Fruit fly (Drosophila melanogaster): Measurements from ENCODE around the gene Rpp14a.

The Rpp14a gene

dm6 chr3R:30083215-30083614 is 26.6 kb downstream of the Rpp14a start:
- peak; percentile 23 for TF ChIP-seq CG8159 (tag; optimal IDR thresholded peaks at IDR 0.05)
- TF ChIP-seq EcR (GFP tag; optimal IDR thresholded peaks at IDR 0.05), result no peak
- peak; percentile 13 for TF ChIP-seq Pif1A (GFP tag; optimal IDR thresholded peaks at IDR 0.05)
- no peak for TF ChIP-seq rn (GFP tag; IDR thresholded peaks at IDR 0.05)

DNA sequence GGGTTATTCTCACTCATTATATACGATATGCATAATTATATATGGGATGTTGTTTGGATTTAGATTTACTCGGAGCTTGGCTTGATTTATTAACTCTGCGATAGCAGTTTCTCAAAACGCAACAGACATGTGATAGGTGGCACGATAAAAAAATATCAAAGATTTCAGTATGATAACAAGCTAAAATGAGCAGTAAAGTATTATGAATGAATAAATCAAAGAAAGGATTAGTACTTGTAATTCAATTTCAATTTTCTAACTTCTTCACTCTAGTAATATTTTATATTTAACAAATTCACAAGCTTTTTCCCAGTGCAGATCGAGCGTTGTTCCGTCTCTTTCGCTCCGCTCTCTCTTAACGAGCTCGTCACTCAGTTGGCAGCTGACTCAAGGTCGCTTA is 27.5 kb downstream of the Rpp14a start:
- TF ChIP-seq CG17806 (tag; optimal IDR thresholded peaks at IDR 0.05) (no peak), gl (tag; optimal IDR thresholded peaks at IDR 0.05) (no peak), CG12605 (GFP tag; IDR thresholded peaks at IDR 0.05) (no peak), CG32121 (GFP tag; IDR thresholded peaks at IDR 0.05) (no peak), CG4496 (GFP tag; IDR thresholded peaks at IDR 0.05) (no peak)

DNA sequence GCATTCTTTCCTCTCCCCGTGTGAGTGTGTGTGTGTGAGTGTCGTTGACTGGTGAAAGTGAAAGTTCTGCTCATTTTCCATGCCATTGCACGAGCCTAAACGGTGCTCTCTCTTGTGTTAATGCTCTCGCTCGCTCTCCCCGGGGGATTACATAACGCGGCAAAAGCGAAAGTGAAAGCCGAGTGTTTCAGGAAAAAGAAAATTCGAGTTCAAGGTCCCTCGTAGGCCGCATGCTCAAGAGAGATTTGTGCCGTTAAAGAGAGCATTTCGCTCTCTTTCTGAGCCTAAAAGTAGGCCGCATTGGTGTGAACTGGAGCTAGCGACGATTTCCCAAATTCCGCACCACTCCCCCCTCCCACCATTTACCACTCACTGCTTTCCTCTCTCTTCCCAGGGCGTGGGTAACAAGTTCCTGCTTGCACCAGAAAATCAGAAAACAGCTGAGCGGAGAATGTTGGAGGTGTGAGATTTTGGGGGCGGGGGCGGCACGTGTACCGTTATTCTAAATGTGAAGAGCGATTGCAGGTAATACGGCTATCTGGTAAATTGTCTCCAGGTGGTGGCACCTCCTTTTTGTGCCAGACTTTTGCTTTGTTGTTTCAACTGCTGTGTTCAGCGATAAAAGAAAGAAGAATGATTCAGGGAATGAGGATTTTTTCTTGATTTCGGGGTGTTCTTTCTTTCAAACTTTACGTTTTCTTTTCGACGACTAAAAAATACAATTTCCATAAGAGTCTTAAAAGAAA is 33.8 kb downstream of the Rpp14a start:
- peak; percentile 47 for TF ChIP-seq CG14655 (GFP tag; optimal IDR thresholded peaks at IDR 0.05)
- peak; percentile 17 for TF ChIP-seq CG8301 (tag; optimal IDR thresholded peaks at IDR 0.05)
- peak; percentile 22; the same call in 1 of the 3 replicates for TF ChIP-seq fd96Ca (GFP tag; IDR thresholded peaks at IDR 0.05)
- no peak for TF ChIP-seq CG9948 (tag; optimal IDR thresholded peaks at IDR 0.05)
- peak; percentile 27 for TF ChIP-seq gl (tag; optimal IDR thresholded peaks at IDR 0.05)
- TF ChIP-seq CG4496 (GFP tag; IDR thresholded peaks at IDR 0.05), result 0 out of 3 replicates have a peak, but pooled peaks have one; percentile 41
- peak; percentile 83 for TF ChIP-seq EcR (GFP tag; optimal IDR thresholded peaks at IDR 0.05)
- TF ChIP-seq CG15710 (tag; optimal IDR thresholded peaks at IDR 0.05), result peak; percentile 17
- TF ChIP-seq Pif1B (GFP tag; optimal IDR thresholded peaks at IDR 0.05), result peak; percentile 5
- TF ChIP-seq Snoo (tag; optimal IDR thresholded peaks at IDR 0.05), result no peak
- TF ChIP-seq CG17806 (tag; optimal IDR thresholded peaks at IDR 0.05), result no peak
- peak; percentile 20 for TF ChIP-seq Pif1A (GFP tag; optimal IDR thresholded peaks at IDR 0.05)
- no peak for TF ChIP-seq D1 (tag; optimal IDR thresholded peaks at IDR 0.05)
- TF ChIP-seq CG34367 (tag; optimal IDR thresholded peaks at IDR 0.05), result no peak
- peak; percentile 30 for TF ChIP-seq CG8159 (tag; optimal IDR thresholded peaks at IDR 0.05)

DNA sequence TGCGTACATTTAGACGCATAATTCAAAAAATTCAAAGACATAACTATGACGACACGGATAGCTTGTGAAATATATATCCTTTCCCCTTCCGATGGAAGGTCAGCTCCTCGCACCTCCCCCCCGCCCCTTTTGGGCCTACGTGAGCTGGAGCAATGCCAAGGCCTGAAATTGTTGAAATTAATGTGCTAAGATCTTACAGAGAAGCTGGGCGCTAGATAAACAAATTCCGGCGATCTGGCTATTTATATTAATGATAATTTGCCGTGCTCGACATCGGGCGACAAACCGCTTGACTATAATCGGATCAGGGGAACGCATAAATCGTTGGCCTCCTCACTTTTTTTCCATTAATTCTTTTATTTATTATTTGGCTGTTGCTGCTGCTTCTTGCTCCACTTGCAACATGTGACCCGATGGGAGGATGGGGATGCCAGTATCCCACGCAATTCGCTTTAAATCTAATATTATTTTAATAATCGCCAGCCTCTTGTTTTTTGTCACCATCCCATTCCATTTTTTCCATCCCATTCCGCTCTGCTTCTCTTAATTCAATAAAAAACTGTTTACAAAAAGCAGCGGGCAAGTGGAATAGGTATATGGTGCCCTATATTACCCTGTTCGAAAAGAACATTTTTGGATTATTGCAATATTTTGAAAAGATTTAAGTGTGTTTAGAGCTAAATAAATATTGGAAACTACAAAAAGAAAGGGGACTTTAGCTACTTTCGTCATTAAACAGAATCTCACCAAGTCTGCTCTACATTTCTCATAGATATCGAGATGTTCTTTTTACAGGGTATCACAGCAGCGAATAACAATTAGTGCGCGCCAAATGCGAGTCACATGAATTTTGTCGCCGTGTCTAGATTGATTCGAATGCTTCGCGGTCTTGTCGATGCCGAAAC is 35.4 kb downstream of the Rpp14a start:
- TF ChIP-seq Snoo (tag; optimal IDR thresholded peaks at IDR 0.05), result no peak
- TF ChIP-seq CG13204 (GFP tag; optimal IDR thresholded peaks at IDR 0.05), result no peak
- TF ChIP-seq Pif1B (GFP tag; optimal IDR thresholded peaks at IDR 0.05), result no peak
- TF ChIP-seq CG14655 (GFP tag; optimal IDR thresholded peaks at IDR 0.05), result no peak
- no peak for TF ChIP-seq D1 (tag; optimal IDR thresholded peaks at IDR 0.05)
- no peak for TF ChIP-seq CG10348 (GFP tag; IDR thresholded peaks at IDR 0.05)
- no peak for TF ChIP-seq EcR (GFP tag; optimal IDR thresholded peaks at IDR 0.05)
- no peak for TF ChIP-seq CG9948 (tag; optimal IDR thresholded peaks at IDR 0.05)
- no peak for TF ChIP-seq Pif1A (GFP tag; optimal IDR thresholded peaks at IDR 0.05)
- no peak for TF ChIP-seq fd96Ca (GFP tag; IDR thresholded peaks at IDR 0.05)
- no peak for TF ChIP-seq Ets98B (GFP tag; IDR thresholded peaks at IDR 0.05)
- no peak for TF ChIP-seq gl (tag; optimal IDR thresholded peaks at IDR 0.05)
- TF ChIP-seq rn (GFP tag; IDR thresholded peaks at IDR 0.05), result no peak

dm6 chr3R:30092700-30093044 is 36.0 kb downstream of the Rpp14a start:
- TF ChIP-seq CG12605 (GFP tag; IDR thresholded peaks at IDR 0.05) (no peak), EcR (GFP tag; optimal IDR thresholded peaks at IDR 0.05) (no peak), Pif1A (GFP tag; optimal IDR thresholded peaks at IDR 0.05) (peak; percentile 67), Snoo (tag; optimal IDR thresholded peaks at IDR 0.05) (no peak), rn (GFP tag; IDR thresholded peaks at IDR 0.05) (peak; percentile 68; the same call in 1 of the 2 replicates), Pif1B (GFP tag; optimal IDR thresholded peaks at IDR 0.05) (peak; percentile 3), CG32121 (GFP tag; IDR thresholded peaks at IDR 0.05) (peak; percentile 86), CG15710 (tag; optimal IDR thresholded peaks at IDR 0.05) (no peak), fd96Ca (GFP tag; IDR thresholded peaks at IDR 0.05) (peak; percentile 86), gl (tag; optimal IDR thresholded peaks at IDR 0.05) (no peak), CG14655 (GFP tag; optimal IDR thresholded peaks at IDR 0.05) (peak; percentile 56), CG9948 (tag; optimal IDR thresholded peaks at IDR 0.05) (peak; percentile 21), CG8159 (tag; optimal IDR thresholded peaks at IDR 0.05) (no peak), Ets98B (GFP tag; IDR thresholded peaks at IDR 0.05) (peak; percentile 86), CG17806 (tag; optimal IDR thresholded peaks at IDR 0.05) (peak; percentile 16), CG10348 (GFP tag; IDR thresholded peaks at IDR 0.05) (0 out of 2 replicates have a peak, but pooled peaks have one; percentile 22), CG34367 (tag; optimal IDR thresholded peaks at IDR 0.05) (no peak), D1 (tag; optimal IDR thresholded peaks at IDR 0.05) (no peak), CG4496 (GFP tag; IDR thresholded peaks at IDR 0.05) (peak; percentile 88), CG8301 (tag; optimal IDR thresholded peaks at IDR 0.05) (peak; percentile 58), CG13204 (GFP tag; optimal IDR thresholded peaks at IDR 0.05) (no peak)

- TF ChIP-seq rn (GFP tag; IDR thresholded peaks at IDR 0.05), result peak; percentile 48; the same call in 1 of the 2 replicates
- TF ChIP-seq EcR (GFP tag; optimal IDR thresholded peaks at IDR 0.05), result no peak
- peak; percentile 88 for TF ChIP-seq CG13204 (GFP tag; optimal IDR thresholded peaks at IDR 0.05)
Measured at dm6 chr3R:30095381-30095780, 38.7 kb downstream of the Rpp14a start.

Data from whole organism, pupa.